Worm (Caenorhabditis elegans) whole organism, late embryonic: ENCODE measurements around the gene miz-1.

ENCODE experiments used
- C08G9.2 ChIP-seq: sonication (generic microtip); optimal IDR thresholded peaks from 2 replicates; lab custom pipeline; 2016; ENCODE audit warnings: mild to moderate bottlenecking, missing genetic modification characterization, moderate library complexity, missing compliant biosample characterization
- ama-1 ChIP-seq: fragments of 150-350 bp; optimal IDR thresholded peaks from 2 replicates; lab custom pipeline; 2014
- elt-4 ChIP-seq: sonication (generic microtip); optimal IDR thresholded peaks from 2 replicates; lab custom pipeline; 2016; ENCODE audit warnings: missing genetic modification characterization, missing compliant biosample characterization
- pqm-1 ChIP-seq: sonication (generic microtip); optimal IDR thresholded peaks from 2 replicates; lab custom pipeline; 2016; ENCODE audit warnings: missing genetic modification characterization, missing compliant biosample characterization
- sdc-2 ChIP-seq: sonication (generic microtip); optimal IDR thresholded peaks from 2 replicates; lab custom pipeline; 2016; ENCODE audit warnings: missing genotype, missing genetic modification characterization, missing compliant biosample characterization

DNA sequence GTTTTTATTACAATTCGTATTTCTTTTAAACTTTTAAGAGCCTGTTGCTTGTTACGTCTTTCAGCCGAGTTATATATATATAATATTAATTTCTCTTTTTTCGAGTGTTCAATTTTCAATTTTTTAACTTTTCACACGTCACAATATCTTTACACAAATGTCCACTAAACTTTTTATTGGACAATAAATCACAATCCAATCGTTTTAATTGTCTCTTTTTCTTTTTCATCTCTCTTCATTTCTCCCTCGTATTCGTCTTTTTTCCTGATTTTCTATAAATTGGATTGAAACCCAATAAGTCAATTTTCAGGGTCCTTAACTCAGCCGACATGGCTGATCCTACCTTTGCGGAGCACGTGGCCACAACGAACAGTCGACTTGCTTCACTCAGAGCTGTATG, at the start of gene miz-1:
- TF ChIP-seq pqm-1 (tag; lab: Kevin White, UChicago) (no peak), ama-1 (lab: Kevin White, UChicago) (no peak), C08G9.2 (tag; lab: Kevin White, UChicago) (no peak), elt-4 (tag; lab: Kevin White, UChicago) (no peak), sdc-2 (tag; lab: Kevin White, UChicago) (no peak)
